Worm (Caenorhabditis elegans) whole organism, L4 larva: ENCODE data around the gene C14A4.12.
A peak's percentile ranks its signal among the peaks of the same experiment; 100 is the strongest.

Experiments used
- D1046.2 ChIP-seq: fragments of 200-800 bp; sonication (Bioruptor generic); IDR thresholded peaks from 2 replicates; pipeline ENCODE4 v1.3.6; 2022; ENCODE audit warnings: missing genetic modification characterization, missing compliant biosample characterization
- F10B5.3 ChIP-seq: sonication (generic microtip); optimal IDR thresholded peaks from 2 replicates; lab custom pipeline; 2016; ENCODE audit warnings: mild to moderate bottlenecking, missing genetic modification characterization, missing compliant biosample characterization
- F49E8.2 ChIP-seq: sonication (generic microtip); optimal IDR thresholded peaks from 2 replicates; lab custom pipeline; 2016; ENCODE audit warnings: missing compliant biosample characterization, mild to moderate bottlenecking, missing genetic modification characterization, borderline replicate concordance
- R02D3.7 ChIP-seq: fragments of 150-350 bp; sonication (generic microtip); optimal IDR thresholded peaks from 3 replicates; lab custom pipeline; 2014; ENCODE audit warnings: missing biosample characterization, missing genetic modification characterization
- T20F7.1 ChIP-seq: fragments of 200-800 bp; sonication (Bioruptor generic); optimal IDR thresholded peaks from 2 replicates; lab custom pipeline; 2018; ENCODE audit warnings: mild to moderate bottlenecking, missing genetic modification characterization, missing compliant biosample characterization
- T26A8.4 ChIP-seq: fragments of 200-800 bp; sonication (Bioruptor generic); IDR thresholded peaks from 2 replicates; pipeline ENCODE4 v1.3.6; 2022; ENCODE audit warnings: missing genetic modification characterization, missing compliant biosample characterization
- Y48G9A.11 ChIP-seq: fragments of 200-800 bp; sonication (Bioruptor generic); IDR thresholded peaks from 2 replicates; pipeline ENCODE4 v1.3.6; 2022; ENCODE audit warnings: missing genetic modification reagents, missing genetic modification characterization, missing compliant biosample characterization
- Y75B8A.6 ChIP-seq: fragments of 200-800 bp; sonication (Bioruptor generic); IDR thresholded peaks from 2 replicates; pipeline ENCODE4 v1.3.6; 2022; ENCODE audit warnings: missing genetic modification reagents, missing genetic modification characterization, missing compliant biosample characterization
- ZK546.5 ChIP-seq, 2 experiments: sonication (generic microtip); optimal IDR thresholded peaks; 2 replicates each; lab custom pipeline; 2017; ENCODE audit warnings: missing biosample characterization in 2 of 2, missing genetic modification characterization in 2 of 2
- aha-1 ChIP-seq: fragments of 150-350 bp; peaks from one replicate; lab custom pipeline; 2014; ENCODE audit warnings: missing biosample characterization, missing genetic modification characterization
- ceh-20 ChIP-seq: fragments of 200-800 bp; sonication (Bioruptor generic); IDR thresholded peaks from 2 replicates; pipeline ENCODE4 v1.3.6; 2022; ENCODE audit warnings: missing genetic modification reagents, missing genetic modification characterization, missing compliant biosample characterization
- ceh-32 ChIP-seq: sonication (generic microtip); optimal IDR thresholded peaks from 2 replicates; lab custom pipeline; 2016; ENCODE audit warnings: mild to moderate bottlenecking, missing genetic modification characterization, missing compliant biosample characterization; ENCODE audit not compliant: poor library complexity
- ceh-62 ChIP-seq: sonication (generic microtip); optimal IDR thresholded peaks from 2 replicates; lab custom pipeline; 2017; ENCODE audit warnings: missing biosample characterization, missing genetic modification characterization
- ceh-82 ChIP-seq: sonication (generic microtip); optimal IDR thresholded peaks from 2 replicates; lab custom pipeline; 2017; ENCODE audit warnings: missing biosample characterization, missing genetic modification characterization
- cey-2 ChIP-seq: sonication (generic microtip); optimal IDR thresholded peaks from 3 replicates; lab custom pipeline; 2017; ENCODE audit warnings: missing genetic modification characterization, mild to moderate bottlenecking, missing compliant biosample characterization, antibody characterized with exemption, borderline replicate concordance; ENCODE audit not compliant: insufficient read depth
- daf-12 ChIP-seq: fragments of 150-350 bp; optimal IDR thresholded peaks from 2 replicates; lab custom pipeline; 2014; ENCODE audit warnings: missing biosample characterization, missing genetic modification reagents, missing genetic modification characterization
- daf-16 ChIP-seq, 3 experiments: sonication (generic microtip); optimal IDR thresholded peaks; 2 replicates each; lab custom pipeline; 2016 to 2017; ENCODE audit warnings: missing genetic modification characterization in 3 of 3, missing genetic modification reagents in 3 of 3, mild to moderate bottlenecking in 2 of 3, missing compliant biosample characterization in 2 of 3, missing biosample characterization in 1 of 3, moderate library complexity in 1 of 3
- dpl-1 ChIP-seq: fragments of 150-350 bp; optimal IDR thresholded peaks from 2 replicates; lab custom pipeline; 2014; ENCODE audit warnings: missing biosample characterization, missing genetic modification reagents, missing genetic modification characterization
- duxl-1 ChIP-seq: sonication (generic microtip); optimal IDR thresholded peaks from 2 replicates; lab custom pipeline; 2016; ENCODE audit warnings: mild to moderate bottlenecking, missing genetic modification characterization, moderate library complexity, missing compliant biosample characterization; ENCODE audit not compliant: poor library complexity
- egl-27 ChIP-seq: sonication (generic microtip); optimal IDR thresholded peaks from 3 replicates; lab custom pipeline; 2017; ENCODE audit warnings: missing biosample characterization, missing genetic modification reagents, missing genetic modification characterization
- fkh-10 ChIP-seq: fragments of 150-350 bp; optimal IDR thresholded peaks from 2 replicates; lab custom pipeline; 2014; ENCODE audit warnings: missing biosample characterization, missing genetic modification reagents, missing genetic modification characterization
- hlh-30 ChIP-seq: sonication (generic microtip); optimal IDR thresholded peaks from 2 replicates; lab custom pipeline; 2017; ENCODE audit warnings: antibody characterized with exemption, mild to moderate bottlenecking, missing genetic modification characterization, missing compliant biosample characterization; ENCODE audit not compliant: insufficient read depth
- jun-1 ChIP-seq: fragments of 150-350 bp; optimal IDR thresholded peaks from 2 replicates; lab custom pipeline; 2014; ENCODE audit warnings: missing biosample characterization, missing genetic modification reagents, missing genetic modification characterization
- lin-15B ChIP-seq: fragments of 150-350 bp; sonication (generic microtip); optimal IDR thresholded peaks from 3 replicates; lab custom pipeline; 2014; ENCODE audit warnings: missing biosample characterization, missing genetic modification characterization
- lin-29 ChIP-seq: fragments of 200-800 bp; sonication (Bioruptor generic); IDR thresholded peaks from 2 replicates; pipeline ENCODE4 v1.3.6; 2022; ENCODE audit warnings: missing genetic modification reagents, missing genetic modification characterization, missing compliant biosample characterization
- lin-38 ChIP-seq: fragments of 200-800 bp; sonication (Bioruptor generic); IDR thresholded peaks from 2 replicates; pipeline ENCODE4 v1.3.6; 2022; ENCODE audit warnings: missing genetic modification reagents, missing genetic modification characterization, missing compliant biosample characterization
- lsy-2 ChIP-seq, 2 experiments: fragments of 150-350 bp in 1 of 2; sonication (generic microtip) in 1 of 2; optimal IDR thresholded peaks; 2 replicates each; lab custom pipeline; 2014 to 2017; ENCODE audit warnings: missing biosample characterization in 2 of 2, missing genetic modification characterization in 2 of 2
- madf-5 ChIP-seq, 2 experiments: fragments of 200-800 bp; sonication (Bioruptor generic); IDR thresholded peaks; 2 replicates each; pipeline ENCODE4 v1.3.6; 2022; ENCODE audit warnings: missing compliant biosample characterization in 2 of 2, missing genetic modification characterization in 2 of 2
- mdl-1 ChIP-seq, 2 experiments: fragments of 150-350 bp in 1 of 2; sonication (generic microtip) in 1 of 2; optimal IDR thresholded peaks; 2 replicates each; lab custom pipeline; 2014 to 2017; ENCODE audit warnings: missing biosample characterization in 2 of 2, missing genetic modification characterization in 2 of 2
- mep-1 ChIP-seq: fragments of 150-350 bp; sonication (generic microtip); optimal IDR thresholded peaks from 3 replicates; lab custom pipeline; 2014; ENCODE audit warnings: missing biosample characterization, missing genetic modification characterization
- mes-2 ChIP-seq: sonication (generic microtip); optimal IDR thresholded peaks from 2 replicates; lab custom pipeline; 2016; ENCODE audit warnings: missing genotype, mild to moderate bottlenecking, missing genetic modification characterization, missing compliant biosample characterization; ENCODE audit not compliant: poor library complexity, severe bottlenecking
- mxl-3 ChIP-seq: fragments of 200-800 bp; sonication (Bioruptor generic); optimal IDR thresholded peaks from 2 replicates; lab custom pipeline; 2018; ENCODE audit warnings: mild to moderate bottlenecking, missing genetic modification characterization, missing compliant biosample characterization
- nhr-237 ChIP-seq: sonication (generic microtip); optimal IDR thresholded peaks from 2 replicates; lab custom pipeline; 2017; ENCODE audit warnings: missing biosample characterization, missing genetic modification characterization
- nhr-25 ChIP-seq: sonication (generic microtip); optimal IDR thresholded peaks from 2 replicates; lab custom pipeline; 2017; ENCODE audit warnings: missing genetic modification characterization, mild to moderate bottlenecking, missing compliant biosample characterization, antibody characterized with exemption, moderate library complexity, borderline replicate concordance; ENCODE audit not compliant: insufficient read depth
- nhr-28 ChIP-seq: fragments of 150-350 bp; optimal IDR thresholded peaks from 2 replicates; lab custom pipeline; 2014; ENCODE audit warnings: missing biosample characterization, missing genetic modification characterization
- nhr-41 ChIP-seq: fragments of 200-800 bp; sonication (Bioruptor generic); IDR thresholded peaks from 2 replicates; pipeline ENCODE4 v1.3.6; 2022; ENCODE audit warnings: missing genetic modification reagents, missing genetic modification characterization, missing compliant biosample characterization
- nhr-48 ChIP-seq: sonication (generic microtip); optimal IDR thresholded peaks from 2 replicates; lab custom pipeline; 2016; ENCODE audit warnings: mild to moderate bottlenecking, missing genetic modification characterization, missing compliant biosample characterization
- nhr-6 ChIP-seq: fragments of 150-350 bp; optimal IDR thresholded peaks from 2 replicates; lab custom pipeline; 2014; ENCODE audit warnings: missing biosample characterization, missing genetic modification characterization
- pha-4 ChIP-seq, 2 experiments: fragments of 150-350 bp in 1 of 2; fragments of 200-800 bp in 1 of 2; sonication (Bioruptor generic) in 1 of 2; IDR thresholded peaks in 1 of 2; optimal IDR thresholded peaks in 1 of 2; 2 replicates each; pipeline versions ENCODE4 v1.3.6 to Lab custom; 2014 to 2022; ENCODE audit warnings: missing genetic modification characterization in 2 of 2, missing genetic modification reagents in 2 of 2, missing biosample characterization in 1 of 2, missing compliant biosample characterization in 1 of 2
- rbr-2 ChIP-seq: sonication (generic microtip); optimal IDR thresholded peaks from 2 replicates; lab custom pipeline; 2016; ENCODE audit warnings: missing genotype, missing genetic modification characterization, missing compliant biosample characterization
- set-16 ChIP-seq: fragments of 200-800 bp; sonication (Bioruptor generic); IDR thresholded peaks from 2 replicates; pipeline ENCODE4 v1.3.6; 2022; ENCODE audit warnings: missing genetic modification reagents, missing genetic modification characterization, missing compliant biosample characterization
- skn-1 ChIP-seq: fragments of 150-350 bp; optimal IDR thresholded peaks from 2 replicates; lab custom pipeline; 2014; ENCODE audit warnings: missing biosample characterization, missing genetic modification characterization
- tra-1 ChIP-seq: fragments of 200-800 bp; sonication (Bioruptor generic); IDR thresholded peaks from 2 replicates; pipeline ENCODE4 v1.3.6; 2022; ENCODE audit warnings: missing genetic modification reagents, missing genetic modification characterization, missing compliant biosample characterization
- unc-130 ChIP-seq: sonication (generic microtip); optimal IDR thresholded peaks from 2 replicates; lab custom pipeline; 2016; ENCODE audit warnings: missing genetic modification reagents, missing genetic modification characterization, missing compliant biosample characterization
- zip-11 ChIP-seq: fragments of 200-800 bp; sonication (Bioruptor generic); IDR thresholded peaks from 2 replicates; pipeline ENCODE4 v1.3.6; 2022; ENCODE audit warnings: missing genetic modification characterization, missing compliant biosample characterization
- zip-2 ChIP-seq: fragments of 150-350 bp; optimal IDR thresholded peaks from 2 replicates; lab custom pipeline; 2014; ENCODE audit warnings: missing biosample characterization, missing genetic modification characterization

The C14A4.12 gene

ce11 chrII:10574177-10574576 is 38.7 kb upstream of the C14A4.12 start:
- TF ChIP-seq mxl-3 (GFP tag; lab: Kevin White, UChicago) (no peak), madf-5 (GFP tag; IDR thresholded peaks at IDR 0.05; lab: Robert Waterston, UW) (0 out of 4 replicates have a peak, but pooled peaks of 1 of the 2 experiments have one; percentile 16), duxl-1 (tag; lab: Kevin White, UChicago) (peak; percentile 21), lin-38 (GFP tag; lab: Robert Waterston, UW) (peak; percentile 60)

- TF ChIP-seq T26A8.4 (GFP tag; lab: Robert Waterston, UW): no peak
- TF ChIP-seq R02D3.7 (tag; lab: Kevin White, UChicago): peak; percentile 51
- no peak for TF ChIP-seq ceh-20 (GFP tag; lab: Robert Waterston, UW)
- TF ChIP-seq mes-2 (tag; lab: Kevin White, UChicago): peak; percentile 59
- TF ChIP-seq dpl-1 (GFP tag; lab: Kevin White, UChicago): peak; percentile 74
- no peak for TF ChIP-seq nhr-48 (tag; lab: Kevin White, UChicago)
- TF ChIP-seq jun-1 (tag; lab: Kevin White, UChicago): no peak
- TF ChIP-seq zip-2: no peak
- TF ChIP-seq egl-27 (tag; lab: Kevin White, UChicago): no peak
- TF ChIP-seq nhr-41 (GFP tag; lab: Robert Waterston, UW): no peak
- no peak for TF ChIP-seq F10B5.3 (tag; lab: Kevin White, UChicago)
- no peak for TF ChIP-seq hlh-30 (tag; lab: Kevin White, UChicago)
- TF ChIP-seq daf-16 (GFP tag; optimal IDR thresholded peaks at IDR 0.05; lab: Kevin White, UChicago): no peak
- no peak for TF ChIP-seq daf-16 (tag; optimal IDR thresholded peaks at IDR 0.05; lab: Kevin White, UChicago)
- no peak for TF ChIP-seq ceh-82 (tag; lab: Kevin White, UChicago)
- TF ChIP-seq set-16 (GFP tag; lab: Robert Waterston, UW): no peak
- no peak for TF ChIP-seq Y75B8A.6 (GFP tag; lab: Robert Waterston, UW)
- no peak for TF ChIP-seq mep-1
- no peak for TF ChIP-seq fkh-10
- TF ChIP-seq lsy-2 (tag; optimal IDR thresholded peaks at IDR 0.05; lab: Kevin White, UChicago): peak in 1 of 2 experiments; percentile 76
- no peak for TF ChIP-seq lin-15B (tag; lab: Kevin White, UChicago)
- TF ChIP-seq nhr-6: no peak
- no peak for TF ChIP-seq nhr-237 (tag; lab: Kevin White, UChicago)
- TF ChIP-seq skn-1 (tag; lab: Kevin White, UChicago): no peak
- no peak for TF ChIP-seq mdl-1 (tag; optimal IDR thresholded peaks at IDR 0.05; lab: Kevin White, UChicago)
- peak; percentile 93 for TF ChIP-seq T20F7.1
- no peak for TF ChIP-seq ceh-32 (tag; lab: Kevin White, UChicago)
- no peak for TF ChIP-seq lin-29 (GFP tag; lab: Robert Waterston, UW)
- TF ChIP-seq ZK546.5 (tag; optimal IDR thresholded peaks at IDR 0.05; lab: Kevin White, UChicago): no peak
- no peak for TF ChIP-seq cey-2 (tag; lab: Kevin White, UChicago)
- no peak for TF ChIP-seq pha-4 (GFP tag; IDR thresholded peaks at IDR 0.05; lab: Robert Waterston, UW)
- TF ChIP-seq pha-4 (tag; optimal IDR thresholded peaks at IDR 0.05; lab: Kevin White, UChicago): no peak
- TF ChIP-seq daf-12: no peak
- TF ChIP-seq F49E8.2: no peak
- no peak for TF ChIP-seq D1046.2 (GFP tag; lab: Robert Waterston, UW)
- no peak for TF ChIP-seq nhr-25 (tag; lab: Kevin White, UChicago)
- no peak for TF ChIP-seq rbr-2
- no peak for TF ChIP-seq aha-1
- no peak for TF ChIP-seq lin-38 (GFP tag; lab: Robert Waterston, UW)
- TF ChIP-seq unc-130 (GFP tag; lab: Kevin White, UChicago): no peak
- TF ChIP-seq nhr-28: no peak
- TF ChIP-seq zip-11: no peak
- TF ChIP-seq Y48G9A.11 (GFP tag; lab: Robert Waterston, UW): peak; percentile 95
- no peak for TF ChIP-seq ceh-62 (tag; lab: Kevin White, UChicago)
- TF ChIP-seq tra-1 (GFP tag; lab: Robert Waterston, UW): no peak
- TF ChIP-seq, all 104 proteins: peak for 6
These were observed 33.9 kb upstream of the C14A4.12 start, which contains the start of gene rpb-6 for ce11 chrII:10578843-10579430. Gene rpb-6 (plus strand): TSS chrII:10579380.
